Fruit fly (Drosophila melanogaster) whole organism, embryonic: ENCODE results near the gene MED15.

Source experiments
- Abd-B ChIP-seq: fragments of 200-800 bp; sonication (Bioruptor generic); optimal IDR thresholded peaks from 2 replicates; lab custom pipeline; 2018; ENCODE audit warnings: missing biosample characterization, mild to moderate bottlenecking, missing genetic modification characterization, moderate library complexity
- Atf3 ChIP-seq: fragments of 200-800 bp; sonication (Bioruptor generic); optimal IDR thresholded peaks from 3 replicates; lab custom pipeline; 2016; ENCODE audit warnings: missing biosample characterization, missing genetic modification characterization
- B-H1 ChIP-seq: fragments of 200-800 bp; sonication (Bioruptor generic); IDR thresholded peaks from 3 replicates; pipeline ENCODE4 v1.3.6; 2022; ENCODE audit warnings: missing biosample characterization, missing genetic modification characterization
- B-H2 ChIP-seq: fragments of 200-800 bp; sonication (Bioruptor generic); optimal IDR thresholded peaks from 2 replicates; lab custom pipeline; 2018; ENCODE audit warnings: missing biosample characterization, mild to moderate bottlenecking, missing genetic modification characterization
- CG1024 ChIP-seq: fragments of 200-800 bp; sonication (Bioruptor generic); IDR thresholded peaks from 2 replicates; pipeline ENCODE4 v1.3.6; 2022; ENCODE audit warnings: missing biosample characterization, missing genetic modification characterization
- CG14050 ChIP-seq: fragments of 200-800 bp; sonication (Bioruptor generic); IDR thresholded peaks from 3 replicates; pipeline ENCODE4 v1.3.6; 2022; ENCODE audit warnings: missing biosample characterization, missing genetic modification characterization
- CG15269 ChIP-seq: fragments of 200-800 bp; sonication (Bioruptor generic); optimal IDR thresholded peaks from 2 replicates; lab custom pipeline; 2018; ENCODE audit warnings: missing biosample characterization, mild to moderate bottlenecking, missing genetic modification characterization, moderate library complexity
- CG18011 ChIP-seq: fragments of 200-800 bp; sonication (Bioruptor generic); optimal IDR thresholded peaks from 2 replicates; lab custom pipeline; 2017; ENCODE audit warnings: missing biosample characterization, missing genetic modification characterization, mild to moderate bottlenecking, moderate library complexity, missing genotype
- CG18599 ChIP-seq: fragments of 200-800 bp; sonication (Bioruptor generic); optimal IDR thresholded peaks from 3 replicates; lab custom pipeline; 2017; ENCODE audit warnings: missing biosample characterization, missing genetic modification characterization, mild to moderate bottlenecking, moderate library complexity, missing genetic modification reagents
- CG18619 ChIP-seq: fragments of 200-800 bp; sonication (Bioruptor generic); optimal IDR thresholded peaks from 3 replicates; lab custom pipeline; 2017; ENCODE audit warnings: missing biosample characterization, mild to moderate bottlenecking, missing genetic modification characterization
- CG18764 ChIP-seq: fragments of 200-800 bp; sonication (Bioruptor generic); optimal IDR thresholded peaks from 3 replicates; lab custom pipeline; 2016; ENCODE audit warnings: missing biosample characterization, missing genetic modification characterization
- CG2199 ChIP-seq: fragments of 200-800 bp; sonication (Bioruptor generic); IDR thresholded peaks from 3 replicates; pipeline ENCODE4 v1.3.6; 2022; ENCODE audit warnings: missing biosample characterization, missing genetic modification characterization
- CG2202 ChIP-seq: fragments of 200-800 bp; sonication (Bioruptor generic); optimal IDR thresholded peaks from 2 replicates; lab custom pipeline; 2018; ENCODE audit warnings: missing biosample characterization, mild to moderate bottlenecking, missing genetic modification characterization
- CG2678 ChIP-seq: fragments of 200-800 bp; sonication (Bioruptor generic); optimal IDR thresholded peaks from 3 replicates; lab custom pipeline; 2019; ENCODE audit warnings: missing biosample characterization, mild to moderate bottlenecking, missing genetic modification characterization, moderate library complexity
- CG31224 ChIP-seq: fragments of 200-800 bp; sonication (Bioruptor generic); IDR thresholded peaks from 2 replicates; pipeline ENCODE4 v1.3.6; 2022; ENCODE audit warnings: missing biosample characterization, missing genetic modification characterization
- CG31388 ChIP-seq: fragments of 200-800 bp; sonication (Bioruptor generic); optimal IDR thresholded peaks from 2 replicates; lab custom pipeline; 2016; ENCODE audit warnings: missing biosample characterization, missing genetic modification characterization
- CG4707 ChIP-seq: fragments of 200-800 bp; sonication (Bioruptor generic); optimal IDR thresholded peaks from 2 replicates; lab custom pipeline; 2018; ENCODE audit warnings: missing biosample characterization, mild to moderate bottlenecking, missing genetic modification characterization, moderate library complexity
- CG7963 ChIP-seq: fragments of 200-800 bp; sonication (Bioruptor generic); IDR thresholded peaks from 3 replicates; pipeline ENCODE4 v1.3.6; 2022; ENCODE audit warnings: missing biosample characterization, missing genetic modification characterization; ENCODE audit not compliant: partially characterized antibody
- CG8089 ChIP-seq: fragments of 200-800 bp; sonication (Bioruptor generic); optimal IDR thresholded peaks from 3 replicates; lab custom pipeline; 2016; ENCODE audit warnings: missing biosample characterization, missing genetic modification characterization
- CG8944 ChIP-seq: fragments of 200-800 bp; sonication (Bioruptor generic); optimal IDR thresholded peaks from 3 replicates; lab custom pipeline; 2016; ENCODE audit warnings: missing biosample characterization, missing genetic modification characterization
- CG9609 ChIP-seq: fragments of 200-800 bp; sonication (Bioruptor generic); optimal IDR thresholded peaks from 3 replicates; lab custom pipeline; 2016; ENCODE audit warnings: missing biosample characterization, missing genetic modification characterization
- CG9817 ChIP-seq: fragments of 200-800 bp; sonication (Bioruptor generic); optimal IDR thresholded peaks from 2 replicates; lab custom pipeline; 2018; ENCODE audit warnings: missing biosample characterization, mild to moderate bottlenecking, missing genetic modification characterization, moderate library complexity
- Chrac-16 ChIP-seq: fragments of 200-800 bp; sonication (Bioruptor generic); optimal IDR thresholded peaks from 3 replicates; lab custom pipeline; 2016; ENCODE audit warnings: missing biosample characterization, missing genetic modification characterization
- Drgx ChIP-seq: fragments of 200-800 bp; sonication (Bioruptor generic); IDR thresholded peaks from 2 replicates; pipeline ENCODE4 v1.3.6; 2022; ENCODE audit warnings: missing biosample characterization, missing genetic modification characterization
- Fer1 ChIP-seq: fragments of 200-800 bp; sonication (Bioruptor generic); optimal IDR thresholded peaks from 2 replicates; lab custom pipeline; 2017; ENCODE audit warnings: missing biosample characterization, mild to moderate bottlenecking, missing genetic modification characterization
- Lpt ChIP-seq: fragments of >200 bp; optimal IDR thresholded peaks from 2 replicates; lab custom pipeline; 2018; ENCODE audit warnings: missing biosample characterization, missing genetic modification characterization
- Med ChIP-seq: fragments of 200-800 bp; sonication (Bioruptor generic); peaks from one replicate; lab custom pipeline; 2016; ENCODE audit warnings: missing biosample characterization, missing genetic modification characterization, mild to moderate bottlenecking, inconsistent platforms, moderate library complexity
- NfI ChIP-seq: fragments of 200-800 bp; sonication (Bioruptor generic); optimal IDR thresholded peaks from 3 replicates; lab custom pipeline; 2018; ENCODE audit warnings: missing biosample characterization, mild to moderate bottlenecking, missing genetic modification characterization, moderate library complexity
- Scr ChIP-seq: fragments of 200-800 bp; sonication (Bioruptor generic); IDR thresholded peaks from 2 replicates; pipeline ENCODE4 v1.3.6; 2022; ENCODE audit warnings: missing biosample characterization, missing genetic modification characterization; ENCODE audit not compliant: partially characterized antibody
- Xbp1 ChIP-seq: fragments of 200-800 bp; sonication (Bioruptor generic); optimal IDR thresholded peaks from 3 replicates; lab custom pipeline; 2016; ENCODE audit warnings: missing biosample characterization, mild to moderate bottlenecking, missing genetic modification characterization
- chinmo ChIP-seq: fragments of 200-800 bp; sonication (Bioruptor generic); IDR thresholded peaks from 4 replicates; pipeline ENCODE4 v1.3.6; 2022; ENCODE audit warnings: missing biosample characterization, missing genetic modification characterization; ENCODE audit not compliant: partially characterized antibody
- da ChIP-seq: fragments of 200-800 bp; sonication (Bioruptor generic); optimal IDR thresholded peaks from 2 replicates; lab custom pipeline; 2016; ENCODE audit warnings: missing biosample characterization, missing genetic modification characterization
- esg ChIP-seq: fragments of 200-800 bp; sonication (Bioruptor generic); conservative IDR thresholded peaks from 2 replicates; pipeline ENCODE4 v1.3.6; 2022; ENCODE audit warnings: missing biosample characterization, missing genetic modification characterization
- gce ChIP-seq: fragments of 200-800 bp; sonication (Bioruptor generic); IDR thresholded peaks from 3 replicates; pipeline ENCODE4 v1.3.6; 2022; ENCODE audit warnings: missing biosample characterization, missing genetic modification characterization
- gem ChIP-seq: fragments of 200-800 bp; sonication (Bioruptor generic); optimal IDR thresholded peaks from 2 replicates; lab custom pipeline; 2019; ENCODE audit warnings: missing biosample characterization, mild to moderate bottlenecking, missing genetic modification characterization, moderate library complexity
- gfzf ChIP-seq: fragments of 200-800 bp; sonication (Bioruptor generic); optimal IDR thresholded peaks from 2 replicates; lab custom pipeline; 2016; ENCODE audit warnings: missing biosample characterization, mild to moderate bottlenecking, missing genetic modification characterization, moderate library complexity
- grn ChIP-seq: fragments of 200-800 bp; sonication (Bioruptor generic); optimal IDR thresholded peaks from 3 replicates; lab custom pipeline; 2017; ENCODE audit warnings: missing biosample characterization, missing genetic modification characterization
- gt ChIP-seq: fragments of 200-800 bp; sonication (Bioruptor generic); IDR thresholded peaks from 2 replicates; pipeline ENCODE4 v1.3.6; 2022; ENCODE audit warnings: missing biosample characterization, missing genetic modification characterization
- knrl ChIP-seq: fragments of 200-800 bp; sonication (Bioruptor generic); IDR thresholded peaks from 3 replicates; pipeline ENCODE4 v1.3.6; 2022; ENCODE audit warnings: missing biosample characterization, missing genetic modification characterization; ENCODE audit not compliant: partially characterized antibody
- lmd ChIP-seq: fragments of 200-800 bp; sonication (Bioruptor generic); IDR thresholded peaks from 2 replicates; pipeline ENCODE4 v1.3.6; 2022; ENCODE audit warnings: missing biosample characterization, missing genetic modification characterization
- mld ChIP-seq: fragments of 200-800 bp; sonication (Bioruptor generic); IDR thresholded peaks from 3 replicates; pipeline ENCODE4 v1.3.6; 2022; ENCODE audit warnings: missing biosample characterization, missing genetic modification characterization; ENCODE audit not compliant: partially characterized antibody
- nom ChIP-seq: fragments of 200-800 bp; sonication (Bioruptor generic); optimal IDR thresholded peaks from 2 replicates; lab custom pipeline; 2017; ENCODE audit warnings: missing biosample characterization, missing genetic modification characterization, mild to moderate bottlenecking, moderate library complexity, missing genetic modification reagents
- ranshi ChIP-seq: fragments of 200-800 bp; sonication (Bioruptor generic); IDR thresholded peaks from 2 replicates; pipeline ENCODE4 v1.3.6; 2022; ENCODE audit warnings: missing biosample characterization, missing genetic modification characterization
- repo ChIP-seq: fragments of 200-800 bp; sonication (Bioruptor generic); optimal IDR thresholded peaks from 2 replicates; lab custom pipeline; 2016; ENCODE audit warnings: missing biosample characterization, missing genetic modification characterization
- sd ChIP-seq: fragments of 200-800 bp; sonication (Bioruptor generic); optimal IDR thresholded peaks from 3 replicates; lab custom pipeline; 2018; ENCODE audit warnings: missing biosample characterization, mild to moderate bottlenecking, missing genetic modification characterization, moderate library complexity
- sima ChIP-seq: fragments of 200-800 bp; sonication (Bioruptor generic); optimal IDR thresholded peaks from 2 replicates; lab custom pipeline; 2016; ENCODE audit warnings: missing biosample characterization, missing genetic modification characterization
- so ChIP-seq: fragments of 200-800 bp; sonication (Bioruptor generic); IDR thresholded peaks from 3 replicates; pipeline ENCODE4 v1.3.6; 2022; ENCODE audit warnings: missing biosample characterization, missing genetic modification characterization
- sqz ChIP-seq: fragments of 200-800 bp; sonication (Bioruptor generic); optimal IDR thresholded peaks from 3 replicates; lab custom pipeline; 2018; ENCODE audit warnings: missing biosample characterization, mild to moderate bottlenecking, missing genetic modification characterization
- stc ChIP-seq: fragments of 200-800 bp; sonication (Bioruptor generic); IDR thresholded peaks from 2 replicates; pipeline ENCODE4 v1.3.6; 2022; ENCODE audit warnings: missing biosample characterization, missing genetic modification characterization
- zfh1 ChIP-seq: fragments of 200-800 bp; sonication (Bioruptor generic); IDR thresholded peaks from 3 replicates; pipeline ENCODE4 v1.3.6; 2022; ENCODE audit warnings: missing biosample characterization, missing genetic modification characterization

The MED15 gene

DNA sequence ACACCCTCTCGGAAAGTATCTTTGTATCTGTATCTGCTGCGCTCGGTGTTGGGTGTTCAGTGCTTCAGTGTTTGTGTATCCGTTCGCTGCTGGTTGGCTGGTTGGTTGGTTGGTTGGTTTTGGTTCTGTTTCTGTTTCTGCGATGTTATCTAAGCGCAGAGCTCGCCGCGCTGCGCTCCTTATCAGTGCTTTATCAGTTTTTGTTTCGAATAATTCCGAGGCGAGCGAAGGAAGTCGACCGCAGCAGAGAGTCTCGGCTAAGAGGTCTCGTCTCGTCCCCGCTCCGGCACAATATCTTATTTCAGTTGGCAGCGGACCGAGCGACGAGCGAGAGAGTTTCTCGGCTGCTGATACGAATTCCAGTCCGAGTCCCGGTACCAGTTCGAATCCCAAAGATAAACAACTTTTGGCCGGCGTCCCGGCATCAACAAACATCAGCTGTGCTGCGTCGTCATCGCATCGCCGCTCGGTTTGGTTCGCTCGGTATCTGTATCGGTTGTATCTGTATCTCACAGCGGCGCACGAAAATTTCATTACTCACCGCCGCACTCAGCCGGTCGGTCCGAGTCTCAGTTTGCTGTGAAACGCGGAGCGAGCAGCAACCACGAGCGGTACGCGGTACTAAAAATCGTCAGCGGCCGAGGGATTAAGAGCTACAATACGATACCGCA, 50.5 kb downstream of the MED15 start (continued):
- TF ChIP-seq grn (GFP tag; lab: Kevin White, UChicago): peak; percentile 100
- TF ChIP-seq CG18619 (GFP tag; lab: Kevin White, UChicago): peak; percentile 14
- TF ChIP-seq so: peak; percentile 88; the same call in 2 of the 3 replicates
- TF ChIP-seq CG14050: no peak; the same call in 2 of the 3 replicates
- no peak for TF ChIP-seq Xbp1 (GFP tag; lab: Kevin White, UChicago)
- 0 out of 2 replicates have a peak, but pooled peaks have one; percentile 8 for TF ChIP-seq CG31224
- peak; percentile 13 for TF ChIP-seq da (GFP tag; lab: Kevin White, UChicago)
- TF ChIP-seq knrl (GFP tag; lab: Robert Waterston, UW): peak; percentile 45; the same call in 2 of the 3 replicates
- no peak for TF ChIP-seq sima (GFP tag; lab: Kevin White, UChicago)
- TF ChIP-seq Atf3 (GFP tag; lab: Kevin White, UChicago): no peak
- TF ChIP-seq CG2678 (tag; lab: Kevin White, UChicago): peak; percentile 28
- TF ChIP-seq lmd: no peak
- TF ChIP-seq CG4707 (GFP tag; lab: Kevin White, UChicago): no peak
- peak; percentile 41; the same call in 1 of the 2 replicates for TF ChIP-seq ranshi (GFP tag; lab: Robert Waterston, UW)
- peak; percentile 61 for TF ChIP-seq CG18599 (GFP tag; lab: Kevin White, UChicago)
- no peak for TF ChIP-seq CG9609 (GFP tag; lab: Kevin White, UChicago)
- TF ChIP-seq CG31388 (GFP tag; lab: Kevin White, UChicago): no peak
- peak; percentile 68 for TF ChIP-seq Fer1 (GFP tag; lab: Kevin White, UChicago)
- no peak for TF ChIP-seq Abd-B (GFP tag; lab: Kevin White, UChicago)
- peak; percentile 59; the same call in 2 of the 3 replicates for TF ChIP-seq zfh1 (GFP tag; lab: Robert Waterston, UW)
- peak; percentile 22 for TF ChIP-seq NfI (GFP tag; lab: Kevin White, UChicago)
- no peak for TF ChIP-seq gfzf
- no peak for TF ChIP-seq esg (GFP tag; lab: Robert Waterston, UW)
- TF ChIP-seq sqz: peak; percentile 42
- no peak for TF ChIP-seq CG8944 (GFP tag; lab: Kevin White, UChicago)
- TF ChIP-seq B-H1: no peak; the same call in 2 of the 3 replicates
- no peak for TF ChIP-seq CG7963 (GFP tag; lab: Robert Waterston, UW)
- TF ChIP-seq Lpt (GFP tag; lab: Kevin White, UChicago): no peak
- TF ChIP-seq Chrac-16 (GFP tag; lab: Kevin White, UChicago): no peak
- no peak for TF ChIP-seq CG8089 (GFP tag; lab: Kevin White, UChicago)
- TF ChIP-seq repo (GFP tag; lab: Kevin White, UChicago): no peak
- peak; percentile 96 for TF ChIP-seq CG2199
- TF ChIP-seq stc: peak; percentile 25; the same call in 1 of the 2 replicates
- peak; percentile 28; the same call in 1 of the 2 replicates for TF ChIP-seq CG1024 (GFP tag; lab: Robert Waterston, UW)
- peak; percentile 13 for TF ChIP-seq CG18011 (GFP tag; lab: Kevin White, UChicago)
- peak; percentile 1 for TF ChIP-seq CG9817 (tag; lab: Kevin White, UChicago)
- 0 out of 3 replicates have a peak, but pooled peaks have one; percentile 51 for TF ChIP-seq mld (GFP tag; lab: Robert Waterston, UW)
- no peak for TF ChIP-seq gem (tag; lab: Kevin White, UChicago)
- peak; percentile 7 for TF ChIP-seq B-H2 (GFP tag; lab: Kevin White, UChicago)

DNA sequence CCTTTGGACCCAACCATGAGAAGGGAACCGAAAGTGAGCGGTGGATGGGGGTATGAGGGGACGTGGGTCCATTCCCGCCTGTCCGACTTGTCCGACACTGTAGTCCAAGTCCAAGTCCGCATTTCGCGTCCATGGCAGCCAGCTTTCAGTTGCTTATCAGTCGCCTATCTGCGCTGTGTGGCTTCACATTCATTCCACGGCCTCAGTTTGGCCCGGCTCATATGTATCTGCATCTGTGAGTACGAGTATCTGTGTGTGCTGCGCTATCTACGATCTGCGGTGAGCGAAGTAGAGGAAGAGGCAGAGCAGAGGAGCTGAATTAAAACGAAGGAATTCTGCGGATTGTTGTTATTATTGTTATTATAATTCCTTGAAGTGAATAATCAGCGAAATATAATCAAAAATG, 51.7 kb downstream of the MED15 start:
- TF ChIP-seq Med (GFP tag; lab: Kevin White, UChicago) (peak; percentile 22), chinmo (GFP tag; lab: Robert Waterston, UW) (0 out of 4 replicates have a peak, but pooled peaks have one; percentile 50), Scr (no peak), gce (no peak), CG2202 (tag; lab: Kevin White, UChicago) (no peak), sd (peak; percentile 37), gt (0 out of 2 replicates have a peak, but pooled peaks have one; percentile 12), Drgx (GFP tag; lab: Robert Waterston, UW) (peak; percentile 36; the same call in 1 of the 2 replicates), nom (GFP tag; lab: Kevin White, UChicago) (peak; percentile 87), CG15269 (tag; lab: Kevin White, UChicago) (peak; percentile 15), CG18011 (GFP tag; lab: Kevin White, UChicago) (peak; percentile 65), CG18764 (GFP tag; lab: Kevin White, UChicago) (no peak)
